Worm (Caenorhabditis elegans): ENCODE results near the gene F41G3.19.

ce11 chrII:6713832-6714342, 38.0 kb downstream of the F41G3.19 start, which contains the start of gene dpy-2:
- no peak for TF ChIP-seq W03F9.2 (tag; optimal IDR thresholded peaks at IDR 0.05)
- TF ChIP-seq him-1 (tag; optimal IDR thresholded peaks at IDR 0.05) = no peak
